Worm (Caenorhabditis elegans) whole organism, mixed stage, embryonic: Measurements from ENCODE around the gene C49A9.6.
"Not testable (repeated sequence)": the region's sequence is repeated elsewhere in the genome, so short reads cannot be mapped to it uniquely, and the experiment has no call there.

Experiments used
- M03D4.4 ChIP-seq: sonication (generic microtip); optimal IDR thresholded peaks from 2 replicates; lab custom pipeline; 2017; ENCODE audit warnings: mild to moderate bottlenecking, missing genetic modification characterization, missing compliant biosample characterization
- bed-3 ChIP-seq: fragments of 200-800 bp; sonication (Bioruptor generic); optimal IDR thresholded peaks from 3 replicates; lab custom pipeline; 2018; ENCODE audit warnings: mild to moderate bottlenecking, missing genetic modification characterization, moderate library complexity, missing compliant biosample characterization
- blmp-1 ChIP-seq: fragments of 150-350 bp; optimal IDR thresholded peaks from 2 replicates; lab custom pipeline; 2014; ENCODE audit warnings: missing biosample characterization, missing genetic modification characterization
- ceh-39 ChIP-seq: fragments of 150-350 bp; optimal IDR thresholded peaks from 2 replicates; lab custom pipeline; 2014; ENCODE audit warnings: missing biosample characterization, missing genetic modification characterization
- ceh-83 ChIP-seq: fragments of 200-800 bp; sonication (Bioruptor generic); optimal IDR thresholded peaks from 2 replicates; lab custom pipeline; 2018; ENCODE audit warnings: mild to moderate bottlenecking, missing genetic modification characterization, missing compliant biosample characterization
- ces-1 ChIP-seq: fragments of 150-350 bp; optimal IDR thresholded peaks from 2 replicates; lab custom pipeline; 2014; ENCODE audit warnings: missing biosample characterization, missing genetic modification reagents, missing genetic modification characterization
- cnd-1 ChIP-seq: fragments of 200-800 bp; sonication (Bioruptor generic); optimal IDR thresholded peaks from 2 replicates; lab custom pipeline; 2018; ENCODE audit warnings: mild to moderate bottlenecking, missing genetic modification characterization, missing compliant biosample characterization
- drap-1 ChIP-seq: fragments of 200-800 bp; sonication (Bioruptor generic); optimal IDR thresholded peaks from 3 replicates; lab custom pipeline; 2018; ENCODE audit warnings: mild to moderate bottlenecking, missing genetic modification characterization, missing compliant biosample characterization
- ham-2 ChIP-seq: fragments of 200-800 bp; sonication (Bioruptor generic); optimal IDR thresholded peaks from 2 replicates; lab custom pipeline; 2018; ENCODE audit warnings: mild to moderate bottlenecking, missing genetic modification characterization, missing compliant biosample characterization
- hlh-1 ChIP-seq: fragments of 150-350 bp; optimal IDR thresholded peaks from 2 replicates; lab custom pipeline; 2014; ENCODE audit warnings: missing biosample characterization, missing genetic modification reagents, missing genetic modification characterization
- lin-13 ChIP-seq: fragments of 150-350 bp; optimal IDR thresholded peaks from 2 replicates; lab custom pipeline; 2014; ENCODE audit warnings: missing biosample characterization, missing genetic modification characterization
- lin-32 ChIP-seq: fragments of 200-800 bp; sonication (Bioruptor generic); optimal IDR thresholded peaks from 2 replicates; lab custom pipeline; 2018; ENCODE audit warnings: mild to moderate bottlenecking, missing genetic modification characterization, missing compliant biosample characterization
- lsy-2 ChIP-seq: fragments of 150-350 bp; optimal IDR thresholded peaks from 2 replicates; lab custom pipeline; 2014; ENCODE audit warnings: missing biosample characterization, missing genetic modification characterization
- mab-5 ChIP-seq: fragments of 150-350 bp; optimal IDR thresholded peaks from 2 replicates; lab custom pipeline; 2014; ENCODE audit warnings: missing biosample characterization, missing genetic modification characterization
- nhr-12 ChIP-seq: fragments of 150-350 bp; optimal IDR thresholded peaks from 2 replicates; lab custom pipeline; 2014; ENCODE audit warnings: missing biosample characterization, missing genetic modification characterization
- nhr-2 ChIP-seq: fragments of 150-350 bp; optimal IDR thresholded peaks from 2 replicates; lab custom pipeline; 2014; ENCODE audit warnings: missing biosample characterization, missing genetic modification characterization
- nhr-28 ChIP-seq: fragments of 150-350 bp; optimal IDR thresholded peaks from 2 replicates; lab custom pipeline; 2014; ENCODE audit warnings: missing biosample characterization, missing genetic modification characterization
- snpc-4 ChIP-seq: fragments of 150-350 bp; optimal IDR thresholded peaks from 2 replicates; lab custom pipeline; 2014; ENCODE audit warnings: missing biosample characterization, missing genetic modification characterization
- tbx-8 ChIP-seq: fragments of 200-800 bp; sonication (Bioruptor generic); optimal IDR thresholded peaks from 2 replicates; lab custom pipeline; 2018; ENCODE audit warnings: mild to moderate bottlenecking, missing genetic modification characterization, moderate library complexity, missing compliant biosample characterization
- unc-120 ChIP-seq: sonication (generic microtip); optimal IDR thresholded peaks from 2 replicates; lab custom pipeline; 2017; ENCODE audit warnings: missing genetic modification characterization, missing compliant biosample characterization; ENCODE audit not compliant: poor library complexity, severe bottlenecking
- unc-62 ChIP-seq: fragments of 150-350 bp; optimal IDR thresholded peaks from 2 replicates; lab custom pipeline; 2014; ENCODE audit warnings: missing biosample characterization, missing genetic modification reagents, missing genetic modification characterization
- zip-8 ChIP-seq: fragments of 150-350 bp; optimal IDR thresholded peaks from 2 replicates; lab custom pipeline; 2014; ENCODE audit warnings: missing biosample characterization, missing genetic modification characterization
- ztf-11 ChIP-seq: fragments of 150-350 bp; optimal IDR thresholded peaks from 2 replicates; lab custom pipeline; 2014; ENCODE audit warnings: missing biosample characterization, missing genetic modification characterization

Gene C49A9.6

ce11 chrIV:6239993-6240392 is 29.3 kb downstream of the C49A9.6 start, which contains the start of gene F58F9.9:
F58F9.9 (plus strand) TSS chrIV:6240293.
- TF ChIP-seq snpc-4 (no peak), lin-32 (no peak), M03D4.4 (tag; lab: Kevin White, UChicago) (no peak), zip-8 (tag; lab: Kevin White, UChicago) (no peak), drap-1 (no peak)

ce11 chrIV:6248486-6248885 is 37.8 kb downstream of the C49A9.6 start, which contains the start of gene acox-3:
acox-3 (minus strand) TSS chrIV:6248492.
- no peak for TF ChIP-seq unc-120 (tag; lab: Kevin White, UChicago)
- no peak for TF ChIP-seq hlh-1
- no peak for TF ChIP-seq ham-2
- TF ChIP-seq nhr-2 (tag; lab: Kevin White, UChicago) = no peak
- no peak for TF ChIP-seq nhr-12 (tag; lab: Kevin White, UChicago)

ce11 chrIV:6249591-6249990 is 38.9 kb downstream of the C49A9.6 start, which contains the start of gene F58F9.1:
F58F9.1 (plus strand) TSS chrIV:6249841.
- TF ChIP-seq ces-1 (GFP tag; lab: Kevin White, UChicago) (peak; percentile 24), bed-3 (GFP tag; lab: Kevin White, UChicago) (no peak), nhr-28 (tag; lab: Kevin White, UChicago) (no peak)
- TF ChIP-seq, all 35 proteins: peak for 1

ce11 chrIV:6253000-6253399 is 42.3 kb downstream of the C49A9.6 start, which contains the start of gene T13A10.2:
T13A10.2 (plus strand) TSS chrIV:6253300.
- TF ChIP-seq lin-13 (tag; lab: Kevin White, UChicago); zip-8 (tag; lab: Kevin White, UChicago); lin-32: not testable (repeated sequence)

- no peak for TF ChIP-seq lin-32
Measured at ce11 chrIV:6254635-6255034, 43.9 kb downstream of the C49A9.6 start, which contains the start of gene T13A10.64. T13A10.64 (plus strand) TSS chrIV:6254935.

ce11 chrIV:6258967-6259366 is 48.2 kb downstream of the C49A9.6 start:
- TF ChIP-seq ham-2 (no peak), mab-5 (tag; lab: Kevin White, UChicago) (no peak), lsy-2 (tag; lab: Kevin White, UChicago) (no peak), tbx-8 (no peak), hlh-1 (no peak), ceh-83 (GFP tag; lab: Kevin White, UChicago) (no peak), lin-32 (no peak), bed-3 (GFP tag; lab: Kevin White, UChicago) (no peak), ztf-11 (tag; lab: Kevin White, UChicago) (no peak), ces-1 (GFP tag; lab: Kevin White, UChicago) (no peak)

- no peak for TF ChIP-seq blmp-1 (tag; lab: Kevin White, UChicago)
- no peak for TF ChIP-seq nhr-28 (tag; lab: Kevin White, UChicago)
- TF ChIP-seq ceh-39 (tag; lab: Kevin White, UChicago) = no peak
- TF ChIP-seq nhr-12 (tag; lab: Kevin White, UChicago) = no peak
- TF ChIP-seq cnd-1 = no peak
- TF ChIP-seq unc-62 (GFP tag; lab: Kevin White, UChicago) = no peak
Measured at ce11 chrIV:6259732-6260131, 49.0 kb downstream of the C49A9.6 start, which contains the start of gene nlp-16. nlp-16 (minus strand) TSS chrIV:6259832.
